Fruit fly (Drosophila melanogaster) whole organism, adult: Measurements from ENCODE around the gene CG32267.
A peak's percentile ranks its signal among the peaks of the same experiment; 100 is the strongest.

ENCODE experiments used
- CG11617 ChIP-seq: fragments of 200-800 bp; sonication (Bioruptor generic); optimal IDR thresholded peaks from 2 replicates; lab custom pipeline; 2017; ENCODE audit warnings: mild to moderate bottlenecking, missing biosample characterization, missing genetic modification reagents, missing genetic modification characterization
- CG12768 ChIP-seq: fragments of 200-800 bp; sonication (Bioruptor generic); optimal IDR thresholded peaks from 2 replicates; lab custom pipeline; 2017; ENCODE audit warnings: missing biosample characterization, missing genetic modification characterization, mild to moderate bottlenecking, moderate library complexity, missing genetic modification reagents
- CG14711 ChIP-seq: fragments of 200-800 bp; sonication (Bioruptor generic); optimal IDR thresholded peaks from 2 replicates; lab custom pipeline; 2018; ENCODE audit warnings: missing biosample characterization, mild to moderate bottlenecking, missing genetic modification characterization, moderate library complexity
- CG1620 ChIP-seq: fragments of 200-800 bp; sonication (Bioruptor generic); optimal IDR thresholded peaks from 2 replicates; lab custom pipeline; 2016; ENCODE audit warnings: missing biosample characterization, missing genetic modification characterization
- CG33017 ChIP-seq: fragments of 200-800 bp; sonication (Bioruptor generic); optimal IDR thresholded peaks from 2 replicates; lab custom pipeline; 2018; ENCODE audit warnings: missing biosample characterization, mild to moderate bottlenecking, missing genetic modification characterization, moderate library complexity
- CG5204 ChIP-seq: fragments of 200-800 bp; sonication (Bioruptor generic); optimal IDR thresholded peaks from 2 replicates; lab custom pipeline; 2016; ENCODE audit warnings: missing biosample characterization, missing genetic modification characterization
- CG7045 ChIP-seq: fragments of 200-800 bp; sonication (Bioruptor generic); optimal IDR thresholded peaks from 2 replicates; lab custom pipeline; 2017; ENCODE audit warnings: missing biosample characterization, mild to moderate bottlenecking, missing genetic modification characterization
- CG7101 ChIP-seq: fragments of 200-800 bp; sonication (Bioruptor generic); optimal IDR thresholded peaks from 2 replicates; lab custom pipeline; 2018; ENCODE audit warnings: missing biosample characterization, mild to moderate bottlenecking, missing genetic modification characterization, moderate library complexity
- Clk ChIP-seq: fragments of 200-800 bp; sonication (Bioruptor generic); optimal IDR thresholded peaks from 2 replicates; lab custom pipeline; 2017; ENCODE audit warnings: missing biosample characterization, missing genetic modification characterization
- Crg-1 ChIP-seq: fragments of 200-800 bp; sonication (Bioruptor generic); optimal IDR thresholded peaks from 2 replicates; lab custom pipeline; 2016; ENCODE audit warnings: missing biosample characterization, missing genetic modification characterization
- Hr96 ChIP-seq: fragments of 200-800 bp; sonication (Bioruptor generic); optimal IDR thresholded peaks from 2 replicates; lab custom pipeline; 2016; ENCODE audit warnings: missing biosample characterization, missing genetic modification characterization
- Mnt ChIP-seq: fragments of 200-800 bp; sonication (Bioruptor generic); optimal IDR thresholded peaks from 2 replicates; lab custom pipeline; 2016; ENCODE audit warnings: missing biosample characterization, mild to moderate bottlenecking, missing genetic modification characterization
- bab1 ChIP-seq: fragments of 200-800 bp; sonication (Bioruptor generic); optimal IDR thresholded peaks from 3 replicates; lab custom pipeline; 2019; ENCODE audit warnings: missing biosample characterization, mild to moderate bottlenecking, missing genetic modification characterization, moderate library complexity
- cic ChIP-seq: fragments of 200-800 bp; sonication (Bioruptor generic); optimal IDR thresholded peaks from 2 replicates; lab custom pipeline; 2017; ENCODE audit warnings: missing biosample characterization, mild to moderate bottlenecking, missing genetic modification characterization, moderate library complexity
- cnc ChIP-seq, 2 experiments: fragments of >200 bp; optimal IDR thresholded peaks; 2 replicates each; lab custom pipeline; 2017
- kay ChIP-seq: fragments of 200-800 bp; sonication (Bioruptor generic); peaks from one replicate; lab custom pipeline; 2016; ENCODE audit warnings: missing biosample characterization, missing genetic modification characterization, borderline replicate concordance
- ovo ChIP-seq: fragments of 200-800 bp; sonication (Bioruptor generic); optimal IDR thresholded peaks from 2 replicates; lab custom pipeline; 2016; ENCODE audit warnings: missing biosample characterization, missing genetic modification characterization
- pad ChIP-seq: fragments of 200-800 bp; sonication (Bioruptor generic); optimal IDR thresholded peaks from 3 replicates; lab custom pipeline; 2017; ENCODE audit warnings: missing biosample characterization, missing genetic modification characterization, mild to moderate bottlenecking, moderate library complexity, missing genetic modification reagents
- tj ChIP-seq: fragments of 200-800 bp; sonication (Bioruptor generic); optimal IDR thresholded peaks from 3 replicates; lab custom pipeline; 2017; ENCODE audit warnings: missing biosample characterization, mild to moderate bottlenecking, missing genetic modification characterization, moderate library complexity
- toe ChIP-seq: fragments of 200-800 bp; sonication (Bioruptor generic); optimal IDR thresholded peaks from 2 replicates; lab custom pipeline; 2016; ENCODE audit warnings: missing biosample characterization, missing genetic modification characterization

The CG32267 gene

dm6 chr3L:3515280-3516020 lies 43.5 kb upstream of the CG32267 start, which contains the start of gene Eip63E:
TSS of gene Eip63E (plus strand) at chr3L:3515751.
- no peak for TF ChIP-seq CG1620 (GFP tag; lab: Kevin White, UChicago)
- TF ChIP-seq Mnt (GFP tag; lab: Kevin White, UChicago): peak; percentile 76
- peak; percentile 27 for TF ChIP-seq cic
- TF ChIP-seq kay (GFP tag; lab: Kevin White, UChicago): no peak
- TF ChIP-seq toe (GFP tag; lab: Kevin White, UChicago): no peak
- no peak for TF ChIP-seq CG5204 (GFP tag; lab: Kevin White, UChicago)
- TF ChIP-seq bab1: peak; percentile 65
- TF ChIP-seq CG33017 (tag; lab: Kevin White, UChicago): no peak
- TF ChIP-seq cnc (optimal IDR thresholded peaks at IDR 0.05; lab: Kevin White, UChicago): no peak
- TF ChIP-seq ovo (GFP tag; lab: Kevin White, UChicago): no peak
- peak; percentile 29 for TF ChIP-seq CG12768 (GFP tag; lab: Kevin White, UChicago)
- TF ChIP-seq CG11617 (GFP tag; lab: Kevin White, UChicago): no peak
- TF ChIP-seq pad: peak; percentile 16
- TF ChIP-seq CG14711 (tag; lab: Kevin White, UChicago): peak; percentile 20
- TF ChIP-seq Crg-1 (GFP tag; lab: Kevin White, UChicago): no peak
- no peak for TF ChIP-seq Hr96 (GFP tag; lab: Kevin White, UChicago)
- TF ChIP-seq CG7101 (tag; lab: Kevin White, UChicago): no peak
- TF ChIP-seq CG7045: peak; percentile 34
- TF ChIP-seq Clk: no peak
- TF ChIP-seq tj (GFP tag; lab: Kevin White, UChicago): peak; percentile 32

- TF ChIP-seq kay (GFP tag; lab: Kevin White, UChicago): no peak
- no peak for TF ChIP-seq CG33017 (tag; lab: Kevin White, UChicago)
- TF ChIP-seq CG5204 (GFP tag; lab: Kevin White, UChicago): no peak
These were observed 42.1 kb upstream of the CG32267 start for dm6 chr3L:3514020-3514419.

dm6 chr3L:3512998-3513397 lies 41.1 kb upstream of the CG32267 start:
- TF ChIP-seq cnc (optimal IDR thresholded peaks at IDR 0.05; lab: Kevin White, UChicago): no peak
- no peak for TF ChIP-seq cic
- no peak for TF ChIP-seq CG5204 (GFP tag; lab: Kevin White, UChicago)

dm6 chr3L:3512567-3512966 lies 40.7 kb upstream of the CG32267 start, which contains the start of gene ImpE2:
TSS of gene ImpE2 (minus strand) at chr3L:3512681.
- no peak for TF ChIP-seq CG14711 (tag; lab: Kevin White, UChicago)
- no peak for TF ChIP-seq bab1
- no peak for TF ChIP-seq CG7101 (tag; lab: Kevin White, UChicago)
- no peak for TF ChIP-seq CG7045
- no peak for TF ChIP-seq CG1620 (GFP tag; lab: Kevin White, UChicago)
- no peak for TF ChIP-seq Crg-1 (GFP tag; lab: Kevin White, UChicago)
- no peak for TF ChIP-seq CG5204 (GFP tag; lab: Kevin White, UChicago)
- no peak for TF ChIP-seq Hr96 (GFP tag; lab: Kevin White, UChicago)
- no peak for TF ChIP-seq cnc (optimal IDR thresholded peaks at IDR 0.05; lab: Kevin White, UChicago)
- no peak for TF ChIP-seq cic
- no peak for TF ChIP-seq tj (GFP tag; lab: Kevin White, UChicago)
- no peak for TF ChIP-seq CG11617 (GFP tag; lab: Kevin White, UChicago)
- TF ChIP-seq Mnt (GFP tag; lab: Kevin White, UChicago): no peak
- TF ChIP-seq toe (GFP tag; lab: Kevin White, UChicago): no peak
- no peak for TF ChIP-seq pad
- no peak for TF ChIP-seq ovo (GFP tag; lab: Kevin White, UChicago)

- TF ChIP-seq CG14711 (tag; lab: Kevin White, UChicago) (no peak), Hr96 (GFP tag; lab: Kevin White, UChicago) (no peak), tj (GFP tag; lab: Kevin White, UChicago) (no peak), toe (GFP tag; lab: Kevin White, UChicago) (no peak), Crg-1 (GFP tag; lab: Kevin White, UChicago) (no peak), CG5204 (GFP tag; lab: Kevin White, UChicago) (no peak), CG1620 (GFP tag; lab: Kevin White, UChicago) (no peak), Mnt (GFP tag; lab: Kevin White, UChicago) (no peak), pad (no peak), CG11617 (GFP tag; lab: Kevin White, UChicago) (no peak), bab1 (no peak), CG33017 (tag; lab: Kevin White, UChicago) (no peak), kay (GFP tag; lab: Kevin White, UChicago) (no peak), CG12768 (GFP tag; lab: Kevin White, UChicago) (no peak), cic (no peak), ovo (GFP tag; lab: Kevin White, UChicago) (no peak), Clk (no peak)
These were observed 31.3 kb upstream of the CG32267 start for dm6 chr3L:3503248-3503647.

- no peak for TF ChIP-seq toe (GFP tag; lab: Kevin White, UChicago)
- TF ChIP-seq CG14711 (tag; lab: Kevin White, UChicago): no peak
These were observed 24.7 kb upstream of the CG32267 start for dm6 chr3L:3496593-3496992.
